Worm (Caenorhabditis elegans): ENCODE data around the gene K08H2.2.

- no peak for TF ChIP-seq mdl-1 (tag; optimal IDR thresholded peaks at IDR 0.05)
- TF ChIP-seq elt-3 (tag; optimal IDR thresholded peaks at IDR 0.05) = no peak
- no peak for TF ChIP-seq unc-39 (tag; optimal IDR thresholded peaks at IDR 0.05)
- TF ChIP-seq unc-62 (GFP tag; optimal IDR thresholded peaks at IDR 0.05) = no peak
- TF ChIP-seq nhr-12 (tag; optimal IDR thresholded peaks at IDR 0.05) = no peak
- no peak for TF ChIP-seq ceh-82 (tag; optimal IDR thresholded peaks at IDR 0.05)
- no peak for TF ChIP-seq nhr-10 (tag; optimal IDR thresholded peaks at IDR 0.05)
- no peak for TF ChIP-seq unc-55 (GFP tag; optimal IDR thresholded peaks at IDR 0.05)
- TF ChIP-seq blmp-1 (tag; optimal IDR thresholded peaks at IDR 0.05; ENCODE audit: insufficient read depth) = no peak
- no peak for TF ChIP-seq aly-2 (tag; optimal IDR thresholded peaks at IDR 0.05)
- no peak for TF ChIP-seq ZK546.5 (tag; optimal IDR thresholded peaks at IDR 0.05)
Observed at ce11 chrX:13224608-13225007, 10.2 kb downstream of the K08H2.2 start, which contains the start of gene skr-19.

Data from whole organism, L2 larva.